Worm (Caenorhabditis elegans) whole organism, midembryonic: Measurements from ENCODE around the gene T25D10.4.
A peak's percentile ranks its signal among the peaks of the same experiment; 100 is the strongest.

Source experiments
- T22C8.4 ChIP-seq: fragments of 200-800 bp; sonication (Bioruptor generic); IDR thresholded peaks from 2 replicates; pipeline ENCODE4 v1.3.6; 2022; ENCODE audit warnings: missing genetic modification characterization, missing compliant biosample characterization
- cog-1 ChIP-seq: sonication (generic microtip); optimal IDR thresholded peaks from 2 replicates; lab custom pipeline; 2016; ENCODE audit warnings: missing genetic modification characterization, missing compliant biosample characterization
- flt-1 ChIP-seq: fragments of 200-800 bp; sonication (Bioruptor generic); IDR thresholded peaks from 2 replicates; pipeline ENCODE4 v1.3.6; 2022; ENCODE audit warnings: missing genetic modification characterization, missing compliant biosample characterization
- klf-2 ChIP-seq: fragments of 200-800 bp; sonication (Bioruptor generic); conservative IDR thresholded peaks from 2 replicates; pipeline ENCODE4 v1.3.6; 2022; ENCODE audit warnings: missing genetic modification reagents, missing genetic modification characterization, missing compliant biosample characterization
- med-1 ChIP-seq: sonication (generic microtip); optimal IDR thresholded peaks from 2 replicates; lab custom pipeline; 2017; ENCODE audit warnings: missing genetic modification characterization, mild to moderate bottlenecking, missing compliant biosample characterization, antibody characterized with exemption, missing genetic modification reagents; ENCODE audit not compliant: insufficient read depth
- ref-1 ChIP-seq: fragments of 200-800 bp; sonication (Bioruptor generic); conservative IDR thresholded peaks from 2 replicates; pipeline ENCODE4 v1.3.6; 2022; ENCODE audit warnings: missing genetic modification reagents, missing genetic modification characterization, missing compliant biosample characterization
- tab-1 ChIP-seq: fragments of 200-800 bp; sonication (Bioruptor generic); IDR thresholded peaks from 2 replicates; pipeline ENCODE4 v1.3.6; 2022; ENCODE audit warnings: missing genetic modification characterization, missing compliant biosample characterization
- ztf-23 ChIP-seq: fragments of 200-800 bp; sonication (Bioruptor generic); IDR thresholded peaks from 2 replicates; pipeline ENCODE4 v1.3.6; 2022; ENCODE audit warnings: missing genetic modification reagents, missing genetic modification characterization, missing compliant biosample characterization
- ztf-29 ChIP-seq: fragments of 200-800 bp; sonication (Bioruptor generic); IDR thresholded peaks from 2 replicates; pipeline ENCODE4 v1.3.6; 2022; ENCODE audit warnings: missing genetic modification reagents, missing genetic modification characterization, missing compliant biosample characterization

DNA sequence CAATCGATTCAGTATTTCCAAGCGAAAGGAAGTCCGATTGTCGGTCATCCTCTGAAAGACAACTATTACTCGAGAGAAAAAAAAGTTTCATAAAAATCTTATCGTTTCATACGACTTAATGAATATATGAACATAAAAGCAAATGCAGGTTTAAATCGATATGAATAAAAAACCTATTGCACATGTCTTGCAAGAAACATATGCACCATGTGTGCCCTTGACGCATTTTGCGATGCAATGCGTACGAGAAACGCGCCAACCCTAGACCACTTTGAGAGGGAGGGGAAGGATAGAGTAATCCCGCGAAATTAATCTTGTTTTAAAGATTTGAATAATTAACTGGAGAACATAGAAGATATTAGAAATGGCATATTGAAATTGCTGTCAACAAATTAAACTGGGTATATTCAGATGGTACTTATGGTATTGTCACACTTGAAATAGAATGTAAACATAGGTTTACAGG is 43.3 kb upstream of the T25D10.4 start, which contains the start of gene atg-16.2:
- TF ChIP-seq med-1 (peak; percentile 24), ref-1 (GFP tag; lab: Robert Waterston, UW) (no peak), tab-1 (GFP tag; lab: Robert Waterston, UW) (no peak), klf-2 (GFP tag; lab: Robert Waterston, UW) (no peak), ztf-23 (GFP tag; lab: Robert Waterston, UW) (peak; percentile 39; the same call in 1 of the 2 replicates), cog-1 (tag; lab: Kevin White, UChicago) (peak; percentile 22), T22C8.4 (GFP tag; lab: Robert Waterston, UW) (no peak), ztf-29 (GFP tag; lab: Robert Waterston, UW) (no peak), flt-1 (no peak)
